Worm (Caenorhabditis elegans): ENCODE results near the gene C43F9.5.

C43F9.5 gene

DNA sequence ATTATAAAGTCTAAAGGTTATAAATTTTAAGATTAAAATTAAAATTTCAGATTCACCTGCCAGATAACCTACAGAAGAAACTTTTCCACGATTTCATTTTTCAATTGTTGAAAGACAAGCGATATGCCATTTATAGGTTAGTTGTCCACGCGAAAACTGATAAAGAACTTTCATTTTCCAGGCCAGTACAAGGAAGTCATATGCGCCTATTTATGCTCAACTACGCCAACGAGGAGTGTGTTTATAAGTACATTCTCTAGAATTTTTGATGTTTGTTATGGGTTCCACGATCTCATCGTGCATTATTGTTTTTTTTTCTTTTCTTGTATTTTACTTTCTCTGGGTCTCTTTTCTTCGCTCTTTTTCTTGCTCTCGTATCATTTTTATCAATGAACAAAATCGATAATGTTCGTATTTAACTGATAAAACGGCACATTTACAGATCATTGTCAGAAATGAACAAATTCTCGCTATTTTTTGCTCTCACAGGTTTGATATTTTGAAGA lies 16.1 kb upstream of the C43F9.5 start, which contains the start of gene R09H10.3:
R09H10.3 (plus strand) TSS at position 456 of the 506 bp plus-strand sequence.
- TF ChIP-seq alr-1 (tag; optimal IDR thresholded peaks at IDR 0.05) (no peak), unc-55 (GFP tag; optimal IDR thresholded peaks at IDR 0.05) (no peak), elt-3 (tag; optimal IDR thresholded peaks at IDR 0.05) (no peak), ZK546.5 (tag; optimal IDR thresholded peaks at IDR 0.05) (no peak), lsy-2 (tag; optimal IDR thresholded peaks at IDR 0.05) (no peak), unc-39 (tag; optimal IDR thresholded peaks at IDR 0.05) (no peak), unc-62 (GFP tag; optimal IDR thresholded peaks at IDR 0.05) (no peak), sma-3 (GFP tag; optimal IDR thresholded peaks at IDR 0.05) (no peak), nhr-77 (tag; optimal IDR thresholded peaks at IDR 0.05) (no peak), nhr-129 (tag; optimal IDR thresholded peaks at IDR 0.05) (no peak), ceh-16 (tag; optimal IDR thresholded peaks at IDR 0.05) (no peak), nhr-10 (tag; optimal IDR thresholded peaks at IDR 0.05) (no peak), egl-27 (tag; optimal IDR thresholded peaks at IDR 0.05) (no peak), aly-2 (tag; optimal IDR thresholded peaks at IDR 0.05) (no peak), skn-1 (tag; optimal IDR thresholded peaks at IDR 0.05) (no peak), nhr-6 (tag; optimal IDR thresholded peaks at IDR 0.05) (no peak), nhr-12 (tag; optimal IDR thresholded peaks at IDR 0.05) (no peak), peb-1 (tag; optimal IDR thresholded peaks at IDR 0.05) (no peak), sma-9 (GFP tag; optimal IDR thresholded peaks at IDR 0.05) (no peak), sma-9 (tag; optimal IDR thresholded peaks at IDR 0.05) (no peak), lin-11 (tag; optimal IDR thresholded peaks at IDR 0.05) (no peak)

- TF ChIP-seq blmp-1 (tag; optimal IDR thresholded peaks at IDR 0.05; ENCODE audit: insufficient read depth): no peak
- TF ChIP-seq fos-1 (tag; optimal IDR thresholded peaks at IDR 0.05): no peak
- TF ChIP-seq unc-62 (GFP tag; optimal IDR thresholded peaks at IDR 0.05): no peak
- TF ChIP-seq F13H6.1 (tag; optimal IDR thresholded peaks at IDR 0.05): no peak
- no peak for TF ChIP-seq unc-39 (tag; optimal IDR thresholded peaks at IDR 0.05)
- TF ChIP-seq nhr-21 (tag; optimal IDR thresholded peaks at IDR 0.05): no peak
- TF ChIP-seq nhr-237 (tag; optimal IDR thresholded peaks at IDR 0.05): no peak
- TF ChIP-seq elt-1 (tag; optimal IDR thresholded peaks at IDR 0.05): no peak
- TF ChIP-seq nhr-77 (tag; optimal IDR thresholded peaks at IDR 0.05): no peak
- TF ChIP-seq ztf-4 (tag; optimal IDR thresholded peaks at IDR 0.05): no peak
- no peak for TF ChIP-seq ceh-82 (tag; optimal IDR thresholded peaks at IDR 0.05)
- no peak for TF ChIP-seq nhr-11 (tag; optimal IDR thresholded peaks at IDR 0.05)
- TF ChIP-seq nhr-6 (tag; optimal IDR thresholded peaks at IDR 0.05): no peak
- TF ChIP-seq nhr-129 (tag; optimal IDR thresholded peaks at IDR 0.05): no peak
- no peak for TF ChIP-seq lsy-2 (tag; optimal IDR thresholded peaks at IDR 0.05)
Measured at ce11 chrIV:10602644-10603043, 12.1 kb upstream of the C43F9.5 start, which contains the start of gene R09H10.2. Gene R09H10.2 (plus strand): TSS chrIV:10602944.

- TF ChIP-seq egl-27 (tag; optimal IDR thresholded peaks at IDR 0.05): no peak
- no peak for TF ChIP-seq unc-62 (GFP tag; optimal IDR thresholded peaks at IDR 0.05)
- no peak for TF ChIP-seq mab-5 (tag; optimal IDR thresholded peaks at IDR 0.05)
- no peak for TF ChIP-seq peb-1 (tag; optimal IDR thresholded peaks at IDR 0.05)
- TF ChIP-seq nhr-237 (tag; optimal IDR thresholded peaks at IDR 0.05): no peak
- TF ChIP-seq lin-11 (tag; optimal IDR thresholded peaks at IDR 0.05): no peak
- TF ChIP-seq snpc-4 (tag; optimal IDR thresholded peaks at IDR 0.05): no peak
- TF ChIP-seq ceh-82 (tag; optimal IDR thresholded peaks at IDR 0.05): no peak
- no peak for TF ChIP-seq ztf-4 (tag; optimal IDR thresholded peaks at IDR 0.05)
- no peak for TF ChIP-seq nhr-10 (tag; optimal IDR thresholded peaks at IDR 0.05)
- TF ChIP-seq nhr-25 (tag; optimal IDR thresholded peaks at IDR 0.05): no peak
- no peak for TF ChIP-seq C34F6.9 (tag; optimal IDR thresholded peaks at IDR 0.05)
- TF ChIP-seq nhr-6 (tag; optimal IDR thresholded peaks at IDR 0.05): no peak
- TF ChIP-seq unc-39 (tag; optimal IDR thresholded peaks at IDR 0.05): no peak
- no peak for TF ChIP-seq nhr-23 (tag; optimal IDR thresholded peaks at IDR 0.05)
- TF ChIP-seq sma-9 (GFP tag; optimal IDR thresholded peaks at IDR 0.05): no peak
- no peak for TF ChIP-seq sma-9 (tag; optimal IDR thresholded peaks at IDR 0.05)
- no peak for TF ChIP-seq sma-3 (GFP tag; optimal IDR thresholded peaks at IDR 0.05)
- no peak for TF ChIP-seq blmp-1 (tag; optimal IDR thresholded peaks at IDR 0.05; ENCODE audit: insufficient read depth)
Measured at ce11 chrIV:10599983-10600382, 9.4 kb upstream of the C43F9.5 start, which contains the start of gene R09H10.1. Gene R09H10.1 (plus strand): TSS chrIV:10600283.

DNA sequence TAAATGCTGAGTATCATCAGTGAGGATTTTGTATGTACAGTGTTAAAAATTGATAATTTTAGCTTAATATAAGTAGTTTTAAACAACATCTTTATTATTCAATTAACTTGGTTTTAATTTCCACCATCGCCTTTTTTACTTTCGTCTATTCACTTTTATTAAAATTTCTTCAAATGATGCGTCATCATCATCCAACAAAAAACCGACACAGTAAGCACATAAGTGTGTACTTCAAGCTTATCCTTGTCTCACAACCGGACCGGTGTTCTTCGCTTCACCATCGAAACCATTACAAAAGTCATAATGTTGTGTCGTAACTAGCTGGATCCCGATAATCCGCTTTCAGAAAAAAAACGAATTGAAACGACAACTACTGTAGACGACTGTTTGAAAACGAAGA lies 6.0 kb upstream of the C43F9.5 start, which contains the start of gene C43F9.11:
C43F9.11 (plus strand) TSS at position 301 of the 400 bp plus-strand sequence.
- TF ChIP-seq snpc-4 (tag; optimal IDR thresholded peaks at IDR 0.05) (no peak), lin-39 (tag; optimal IDR thresholded peaks at IDR 0.05) (no peak), nhr-129 (tag; optimal IDR thresholded peaks at IDR 0.05) (no peak), egl-27 (tag; optimal IDR thresholded peaks at IDR 0.05) (no peak), fos-1 (tag; optimal IDR thresholded peaks at IDR 0.05) (no peak), Y55F3AM.14 (GFP tag; optimal IDR thresholded peaks at IDR 0.05) (no peak), peb-1 (tag; optimal IDR thresholded peaks at IDR 0.05) (no peak), zag-1 (tag; optimal IDR thresholded peaks at IDR 0.05) (no peak), nhr-6 (tag; optimal IDR thresholded peaks at IDR 0.05) (no peak), ceh-16 (tag; optimal IDR thresholded peaks at IDR 0.05) (no peak), nhr-21 (tag; optimal IDR thresholded peaks at IDR 0.05) (no peak), sma-3 (GFP tag; optimal IDR thresholded peaks at IDR 0.05) (no peak), elt-3 (tag; optimal IDR thresholded peaks at IDR 0.05) (no peak), unc-62 (GFP tag; optimal IDR thresholded peaks at IDR 0.05) (no peak), dmd-4 (tag; optimal IDR thresholded peaks at IDR 0.05) (no peak), mdl-1 (tag; optimal IDR thresholded peaks at IDR 0.05) (no peak), nhr-10 (tag; optimal IDR thresholded peaks at IDR 0.05) (no peak), lin-11 (tag; optimal IDR thresholded peaks at IDR 0.05) (no peak), aly-2 (tag; optimal IDR thresholded peaks at IDR 0.05) (no peak), sma-9 (GFP tag; optimal IDR thresholded peaks at IDR 0.05) (no peak), sma-9 (tag; optimal IDR thresholded peaks at IDR 0.05) (no peak)

Data from whole organism, L2 larva.